Fruit fly (Drosophila melanogaster): ENCODE measurements around the gene Had1.

Gene Had1

DNA sequence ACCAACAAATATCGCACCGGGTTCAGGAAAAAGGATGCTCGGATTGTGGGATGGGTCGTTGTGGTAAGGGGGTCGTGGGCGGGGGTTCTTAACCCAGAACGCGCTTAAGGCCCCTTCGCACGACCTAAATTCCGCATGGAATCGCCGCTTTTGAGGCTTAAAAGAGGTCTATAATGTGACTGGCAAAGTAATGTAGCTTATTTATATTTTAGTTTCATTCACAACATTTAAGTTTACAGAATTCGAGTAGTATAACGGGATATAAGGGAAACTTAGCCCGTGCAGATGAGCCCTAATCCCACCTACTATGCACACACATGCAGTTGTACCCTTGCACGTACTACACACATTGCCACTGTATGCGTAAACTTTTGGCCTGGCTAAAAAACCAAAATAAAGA lies 29.7 kb downstream of the Had1 start (continued):
- peak; percentile 81 for TF ChIP-seq CG6689 (GFP tag; IDR thresholded peaks at IDR 0.05)
- TF ChIP-seq CG31224 (GFP tag; IDR thresholded peaks at IDR 0.05) = peak; percentile 60; the same call in 1 of the 2 replicates
- peak in 1 of 2 experiments; percentile 35 for TF ChIP-seq crp (GFP tag; optimal IDR thresholded peaks at IDR 0.05)
- peak; percentile 35 for TF ChIP-seq CG12155 (GFP tag; optimal IDR thresholded peaks at IDR 0.05)
- no peak for TF ChIP-seq ab (GFP tag; optimal IDR thresholded peaks at IDR 0.05)
- peak; percentile 53 for TF ChIP-seq CG9932 (GFP tag; IDR thresholded peaks at IDR 0.05)
- peak; percentile 12 for TF ChIP-seq CG3838 (GFP tag; optimal IDR thresholded peaks at IDR 0.05)
- peak; percentile 79 for TF ChIP-seq CG15601 (tag; optimal IDR thresholded peaks at IDR 0.05)
- TF ChIP-seq Xbp1 (GFP tag; optimal IDR thresholded peaks at IDR 0.05) = peak; percentile 76
- peak; percentile 67 for TF ChIP-seq Aef1 (GFP tag; IDR thresholded peaks at IDR 0.05)
- peak; percentile 51 for TF ChIP-seq TFAM (GFP tag; optimal IDR thresholded peaks at IDR 0.05)
- no peak for TF ChIP-seq Lim3 (GFP tag; IDR thresholded peaks at IDR 0.05)
- peak; percentile 34; the same call in 1 of the 2 replicates for TF ChIP-seq gt (GFP tag; IDR thresholded peaks at IDR 0.05)
- TF ChIP-seq sna (GFP tag; IDR thresholded peaks at IDR 0.05; ENCODE audit: partially characterized antibody) = no peak
- peak; percentile 75 for TF ChIP-seq nmo (GFP tag; optimal IDR thresholded peaks at IDR 0.05)
- peak; percentile 82 for TF ChIP-seq Sox100B (GFP tag; optimal IDR thresholded peaks at IDR 0.05)
- TF ChIP-seq emc (GFP tag; optimal IDR thresholded peaks at IDR 0.05) = no peak
- peak; percentile 87 for TF ChIP-seq CG10431 (GFP tag; optimal IDR thresholded peaks at IDR 0.05)
- TF ChIP-seq salm (tag; optimal IDR thresholded peaks at IDR 0.05) = peak; percentile 82
- TF ChIP-seq CG17359 (tag; optimal IDR thresholded peaks at IDR 0.05) = peak; percentile 87
- no peak for TF ChIP-seq gcm2 (GFP tag; optimal IDR thresholded peaks at IDR 0.05)
- TF ChIP-seq bigmax (GFP tag; optimal IDR thresholded peaks at IDR 0.05) = peak; percentile 34
- TF ChIP-seq Stat92E (GFP tag; optimal IDR thresholded peaks at IDR 0.05) = peak in 1 of 3 experiments; percentile 61
- TF ChIP-seq CG2875 (GFP tag; optimal IDR thresholded peaks at IDR 0.05) = peak; percentile 91
- TF ChIP-seq Camta (GFP tag; optimal IDR thresholded peaks at IDR 0.05) = no peak
- TF ChIP-seq Hmx (GFP tag; optimal IDR thresholded peaks at IDR 0.05) = no peak
- TF ChIP-seq CG13775 (GFP tag; optimal IDR thresholded peaks at IDR 0.05) = peak; percentile 83
- TF ChIP-seq fd64A (GFP tag; optimal IDR thresholded peaks at IDR 0.05) = peak; percentile 71
- TF ChIP-seq sc (optimal IDR thresholded peaks at IDR 0.05) = no peak
- TF ChIP-seq sc (GFP tag; optimal IDR thresholded peaks at IDR 0.05) = peak; percentile 68
- TF ChIP-seq vvl (GFP tag; IDR thresholded peaks at IDR 0.05) = peak; percentile 93
- TF ChIP-seq CG11695 (GFP tag; IDR thresholded peaks at IDR 0.05) = peak; percentile 85
- TF ChIP-seq H15 (GFP tag; IDR thresholded peaks at IDR 0.05) = peak; percentile 67; the same call in 2 of the 3 replicates
- TF ChIP-seq onecut (GFP tag; IDR thresholded peaks at IDR 0.05) = peak; percentile 37
- TF ChIP-seq CG4360 (GFP tag; IDR thresholded peaks at IDR 0.05) = peak; percentile 60
- TF ChIP-seq CG13894 (tag; optimal IDR thresholded peaks at IDR 0.05) = peak; percentile 67
- TF ChIP-seq CG3163 (GFP tag; optimal IDR thresholded peaks at IDR 0.05) = no peak
- TF ChIP-seq Hr39 (optimal IDR thresholded peaks at IDR 0.05) = no peak
- TF ChIP-seq ATbp (GFP tag; optimal IDR thresholded peaks at IDR 0.05) = peak; percentile 90
- peak; percentile 46 for TF ChIP-seq bab2 (GFP tag; optimal IDR thresholded peaks at IDR 0.05)
- TF ChIP-seq Jarid2 (GFP tag; optimal IDR thresholded peaks at IDR 0.05) = peak; percentile 22
- TF ChIP-seq Asciz (GFP tag; optimal IDR thresholded peaks at IDR 0.05) = peak; percentile 82
- TF ChIP-seq D19B (GFP tag; optimal IDR thresholded peaks at IDR 0.05) = peak; percentile 35
- TF ChIP-seq CG1792 (GFP tag; optimal IDR thresholded peaks at IDR 0.05) = no peak
- TF ChIP-seq CG33213 (GFP tag; optimal IDR thresholded peaks at IDR 0.05) = peak; percentile 16
- peak; percentile 38; the same call in 1 of the 2 replicates for TF ChIP-seq al (GFP tag; IDR thresholded peaks at IDR 0.05)
- peak; percentile 61 for TF ChIP-seq Hey (tag; optimal IDR thresholded peaks at IDR 0.05)
- no peak for TF ChIP-seq CG13624 (GFP tag; optimal IDR thresholded peaks at IDR 0.05)
- TF ChIP-seq Deaf1 (tag; optimal IDR thresholded peaks at IDR 0.05) = peak; percentile 30
- peak; percentile 81 for TF ChIP-seq CG14441 (GFP tag; IDR thresholded peaks at IDR 0.05)
- TF ChIP-seq CG7928 (GFP tag; optimal IDR thresholded peaks at IDR 0.05) = peak; percentile 39

Data from whole organism, embryonic.